Worm (Caenorhabditis elegans) whole organism, L1 larva: ENCODE data around the gene msh-5.

Source experiments
- aha-1 ChIP-seq: fragments of 150-350 bp; optimal IDR thresholded peaks from 2 replicates; lab custom pipeline; 2014; ENCODE audit warnings: missing biosample characterization, missing genetic modification characterization
- aly-2 ChIP-seq: fragments of 150-350 bp; optimal IDR thresholded peaks from 2 replicates; lab custom pipeline; 2014; ENCODE audit warnings: missing biosample characterization, missing genetic modification characterization
- ceh-90 ChIP-seq: sonication (generic microtip); optimal IDR thresholded peaks from 2 replicates; lab custom pipeline; 2016; ENCODE audit warnings: missing genetic modification characterization, missing compliant biosample characterization
- ces-1 ChIP-seq: fragments of 150-350 bp; optimal IDR thresholded peaks from 2 replicates; lab custom pipeline; 2014; ENCODE audit warnings: missing biosample characterization, missing genetic modification reagents, missing genetic modification characterization
- elt-3 ChIP-seq, 6 experiments: fragments of 150-350 bp in 1 of 6; sonication (generic microtip); optimal IDR thresholded peaks; 2 replicates each; lab custom pipeline; 2017 to 2018; ENCODE audit warnings: missing biosample characterization in 6 of 6, missing genetic modification characterization in 6 of 6, inconsistent platforms in 1 of 6
- nhr-19 ChIP-seq: fragments of 200-800 bp; sonication (Bioruptor generic); conservative IDR thresholded peaks from 2 replicates; pipeline ENCODE4 v1.3.6; 2022; ENCODE audit warnings: missing genetic modification characterization, missing compliant biosample characterization
- nhr-20 ChIP-seq: sonication (generic microtip); optimal IDR thresholded peaks from 2 replicates; lab custom pipeline; 2016; ENCODE audit warnings: mild to moderate bottlenecking, missing genetic modification characterization, missing compliant biosample characterization
- nhr-237 ChIP-seq: fragments of 150-350 bp; optimal IDR thresholded peaks from 2 replicates; lab custom pipeline; 2014; ENCODE audit warnings: missing biosample characterization, missing genetic modification characterization
- rnt-1 ChIP-seq: sonication (generic microtip); optimal IDR thresholded peaks from 2 replicates; lab custom pipeline; 2016; ENCODE audit warnings: mild to moderate bottlenecking, missing genetic modification characterization, moderate library complexity, missing compliant biosample characterization
- snpc-4 ChIP-seq: fragments of 150-350 bp; optimal IDR thresholded peaks from 2 replicates; lab custom pipeline; 2014; ENCODE audit warnings: missing biosample characterization, missing genetic modification characterization
- ztf-4 ChIP-seq: fragments of 150-350 bp; optimal IDR thresholded peaks from 2 replicates; lab custom pipeline; 2014; ENCODE audit warnings: missing biosample characterization, missing genetic modification characterization

DNA sequence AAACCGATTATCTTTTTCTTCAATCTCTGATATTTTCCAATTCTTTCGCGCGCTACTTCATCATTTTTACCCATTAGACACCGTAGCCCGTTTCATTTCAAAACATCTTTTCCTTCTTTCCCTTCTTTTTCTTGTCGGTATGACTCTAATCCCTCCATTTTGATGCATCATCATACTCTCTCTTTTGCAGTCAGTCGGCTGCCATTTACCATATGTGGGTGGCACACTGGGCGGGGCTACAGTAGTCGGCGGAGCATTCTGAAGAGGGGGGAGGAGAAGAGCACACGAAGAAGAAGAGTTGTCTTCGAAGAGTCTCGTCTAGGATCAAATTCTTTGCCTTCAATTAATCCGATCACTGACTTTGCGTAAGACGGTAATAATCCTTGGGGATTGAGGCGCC is 36.2 kb upstream of the msh-5 start, which contains the start of gene unc-30:
- TF ChIP-seq aha-1 (tag; lab: Kevin White, UChicago): no peak
- no peak for TF ChIP-seq nhr-19 (GFP tag; lab: Robert Waterston, UW)
- TF ChIP-seq ztf-4 (tag; lab: Kevin White, UChicago): no peak
- no peak for TF ChIP-seq ceh-90 (tag; lab: Kevin White, UChicago)
- no peak for TF ChIP-seq elt-3 (tag; optimal IDR thresholded peaks at IDR 0.05; lab: Kevin White, UChicago)
- TF ChIP-seq rnt-1: no peak
- TF ChIP-seq ces-1 (GFP tag; lab: Kevin White, UChicago): no peak
- no peak for TF ChIP-seq snpc-4 (tag; lab: Kevin White, UChicago)
- no peak for TF ChIP-seq nhr-20 (tag; lab: Kevin White, UChicago)
- no peak for TF ChIP-seq aly-2 (tag; lab: Kevin White, UChicago)
- no peak for TF ChIP-seq nhr-237 (tag; lab: Kevin White, UChicago)
